Worm (Caenorhabditis elegans): ENCODE results near the gene F54D1.6.
"Not testable (repeated sequence)": the region's sequence is repeated elsewhere in the genome, so short reads cannot be mapped to it uniquely, and the experiment has no call there.

Gene F54D1.6

ce11 chrIV:11287511-11287910, at the start of gene F54D1.6:
TSS of gene F54D1.6 (plus strand) at chrIV:11287811.
- TF ChIP-seq klf-2 (GFP tag; conservative IDR thresholded peaks at IDR 0.05) (no peak), ztf-23 (GFP tag; IDR thresholded peaks at IDR 0.05) (no peak), T22C8.4 (GFP tag; IDR thresholded peaks at IDR 0.05) (no peak), med-1 (GFP tag; optimal IDR thresholded peaks at IDR 0.05; ENCODE audit: insufficient read depth) (no peak), cog-1 (tag; optimal IDR thresholded peaks at IDR 0.05) (no peak), ref-1 (GFP tag; conservative IDR thresholded peaks at IDR 0.05) (no peak), ztf-29 (GFP tag; IDR thresholded peaks at IDR 0.05) (no peak), tab-1 (GFP tag; IDR thresholded peaks at IDR 0.05) (no peak), flt-1 (GFP tag; IDR thresholded peaks at IDR 0.05) (no peak)

ce11 chrIV:11241368-11241767, 46.2 kb upstream of the F54D1.6 start, which contains the start of gene C05C12.6:
TSS of gene C05C12.6 (minus strand) at chrIV:11241468.
- TF ChIP-seq T22C8.4 (GFP tag; IDR thresholded peaks at IDR 0.05) (no peak), ref-1 (GFP tag; conservative IDR thresholded peaks at IDR 0.05) (no peak), ztf-29 (GFP tag; IDR thresholded peaks at IDR 0.05) (no peak), klf-2 (GFP tag; conservative IDR thresholded peaks at IDR 0.05) (no peak), flt-1 (GFP tag; IDR thresholded peaks at IDR 0.05) (no peak), ztf-23 (GFP tag; IDR thresholded peaks at IDR 0.05) (no peak), tab-1 (GFP tag; IDR thresholded peaks at IDR 0.05) (no peak), cog-1 (tag; optimal IDR thresholded peaks at IDR 0.05) (no peak), med-1 (GFP tag; optimal IDR thresholded peaks at IDR 0.05; ENCODE audit: insufficient read depth) (no peak)

ce11 chrIV:11247434-11247833, 40.2 kb upstream of the F54D1.6 start:
- TF ChIP-seq med-1 (GFP tag; optimal IDR thresholded peaks at IDR 0.05; ENCODE audit: insufficient read depth): no peak
- TF ChIP-seq klf-2 (GFP tag; conservative IDR thresholded peaks at IDR 0.05): no peak
- no peak for TF ChIP-seq ref-1 (GFP tag; conservative IDR thresholded peaks at IDR 0.05)
- TF ChIP-seq ztf-29 (GFP tag; IDR thresholded peaks at IDR 0.05): no peak
- TF ChIP-seq tab-1 (GFP tag; IDR thresholded peaks at IDR 0.05): no peak
- no peak for TF ChIP-seq cog-1 (tag; optimal IDR thresholded peaks at IDR 0.05)
- TF ChIP-seq T22C8.4 (GFP tag; IDR thresholded peaks at IDR 0.05): no peak
- no peak for TF ChIP-seq ztf-23 (GFP tag; IDR thresholded peaks at IDR 0.05)
- no peak for TF ChIP-seq flt-1 (GFP tag; IDR thresholded peaks at IDR 0.05)

- TF ChIP-seq ztf-29 (GFP tag; IDR thresholded peaks at IDR 0.05) (no peak), klf-2 (GFP tag; conservative IDR thresholded peaks at IDR 0.05) (no peak), T22C8.4 (GFP tag; IDR thresholded peaks at IDR 0.05) (no peak), ref-1 (GFP tag; conservative IDR thresholded peaks at IDR 0.05) (no peak), ztf-23 (GFP tag; IDR thresholded peaks at IDR 0.05) (no peak), med-1 (GFP tag; optimal IDR thresholded peaks at IDR 0.05; ENCODE audit: insufficient read depth) (no peak), flt-1 (GFP tag; IDR thresholded peaks at IDR 0.05) (no peak), tab-1 (GFP tag; IDR thresholded peaks at IDR 0.05) (no peak), cog-1 (tag; optimal IDR thresholded peaks at IDR 0.05) (no peak)
Observed at ce11 chrIV:11248031-11248631, 39.5 kb upstream of the F54D1.6 start, which contains the start of gene C05C12.4. TSS of gene C05C12.4 (minus strand) at chrIV:11248081.

- TF ChIP-seq T22C8.4 (GFP tag; IDR thresholded peaks at IDR 0.05); klf-2 (GFP tag; conservative IDR thresholded peaks at IDR 0.05); ztf-23 (GFP tag; IDR thresholded peaks at IDR 0.05): not testable (repeated sequence)
Observed at ce11 chrIV:11253689-11254088, 33.9 kb upstream of the F54D1.6 start, which contains the start of gene C05C12.1. TSS of gene C05C12.1 (plus strand) at chrIV:11253989.

- TF ChIP-seq ref-1 (GFP tag; conservative IDR thresholded peaks at IDR 0.05): no peak
- no peak for TF ChIP-seq cog-1 (tag; optimal IDR thresholded peaks at IDR 0.05)
- TF ChIP-seq med-1 (GFP tag; optimal IDR thresholded peaks at IDR 0.05; ENCODE audit: insufficient read depth): no peak
- TF ChIP-seq ztf-29 (GFP tag; IDR thresholded peaks at IDR 0.05): no peak
- no peak for TF ChIP-seq ztf-23 (GFP tag; IDR thresholded peaks at IDR 0.05)
- no peak for TF ChIP-seq tab-1 (GFP tag; IDR thresholded peaks at IDR 0.05)
Observed at ce11 chrIV:11257476-11257875, 30.1 kb upstream of the F54D1.6 start.

- TF ChIP-seq ztf-23 (GFP tag; IDR thresholded peaks at IDR 0.05) (no peak), ztf-29 (GFP tag; IDR thresholded peaks at IDR 0.05) (no peak), klf-2 (GFP tag; conservative IDR thresholded peaks at IDR 0.05) (no peak), T22C8.4 (GFP tag; IDR thresholded peaks at IDR 0.05) (no peak), cog-1 (tag; optimal IDR thresholded peaks at IDR 0.05) (no peak), ref-1 (GFP tag; conservative IDR thresholded peaks at IDR 0.05) (no peak), flt-1 (GFP tag; IDR thresholded peaks at IDR 0.05) (no peak), tab-1 (GFP tag; IDR thresholded peaks at IDR 0.05) (no peak), med-1 (GFP tag; optimal IDR thresholded peaks at IDR 0.05; ENCODE audit: insufficient read depth) (no peak)
Observed at ce11 chrIV:11259485-11259972, 28.1 kb upstream of the F54D1.6 start, which contains the start of gene gtl-1. TSS of gene gtl-1 (minus strand) at chrIV:11259535.

- TF ChIP-seq flt-1 (GFP tag; IDR thresholded peaks at IDR 0.05) (no peak), med-1 (GFP tag; optimal IDR thresholded peaks at IDR 0.05; ENCODE audit: insufficient read depth) (no peak), T22C8.4 (GFP tag; IDR thresholded peaks at IDR 0.05) (no peak), ref-1 (GFP tag; conservative IDR thresholded peaks at IDR 0.05) (no peak), ztf-23 (GFP tag; IDR thresholded peaks at IDR 0.05) (no peak), ztf-29 (GFP tag; IDR thresholded peaks at IDR 0.05) (no peak), klf-2 (GFP tag; conservative IDR thresholded peaks at IDR 0.05) (no peak), cog-1 (tag; optimal IDR thresholded peaks at IDR 0.05) (no peak), tab-1 (GFP tag; IDR thresholded peaks at IDR 0.05) (no peak)
Observed at ce11 chrIV:11260544-11261227, 26.9 kb upstream of the F54D1.6 start, which contains the start of gene C05C12.5. TSS of gene C05C12.5 (minus strand) at chrIV:11261185.

ce11 chrIV:11261535-11261934, 26.1 kb upstream of the F54D1.6 start, which contains the start of gene F54D1.1:
TSS of gene F54D1.1 (plus strand) at chrIV:11261835.
- no peak for TF ChIP-seq tab-1 (GFP tag; IDR thresholded peaks at IDR 0.05)
- no peak for TF ChIP-seq cog-1 (tag; optimal IDR thresholded peaks at IDR 0.05)
- TF ChIP-seq flt-1 (GFP tag; IDR thresholded peaks at IDR 0.05): no peak
- no peak for TF ChIP-seq ztf-23 (GFP tag; IDR thresholded peaks at IDR 0.05)
- TF ChIP-seq med-1 (GFP tag; optimal IDR thresholded peaks at IDR 0.05; ENCODE audit: insufficient read depth): no peak
- no peak for TF ChIP-seq ref-1 (GFP tag; conservative IDR thresholded peaks at IDR 0.05)
- no peak for TF ChIP-seq klf-2 (GFP tag; conservative IDR thresholded peaks at IDR 0.05)
- TF ChIP-seq ztf-29 (GFP tag; IDR thresholded peaks at IDR 0.05): no peak
- TF ChIP-seq T22C8.4 (GFP tag; IDR thresholded peaks at IDR 0.05): no peak

Data from whole organism, midembryonic.